Worm (Caenorhabditis elegans) whole organism, L1 larva: ENCODE results near the gene clpp-1.

Experiments used
- C16A3.4 ChIP-seq: fragments of 150-350 bp; optimal IDR thresholded peaks from 2 replicates; lab custom pipeline; 2014; ENCODE audit warnings: missing biosample characterization, missing genetic modification characterization
- F16B12.6 ChIP-seq: fragments of 150-350 bp; optimal IDR thresholded peaks from 2 replicates; lab custom pipeline; 2014; ENCODE audit warnings: missing biosample characterization, missing genetic modification characterization
- Y116A8C.19 ChIP-seq: sonication (generic microtip); optimal IDR thresholded peaks from 2 replicates; lab custom pipeline; 2016; ENCODE audit warnings: missing compliant biosample characterization, missing genetic modification characterization, borderline replicate concordance
- aha-1 ChIP-seq: fragments of 150-350 bp; optimal IDR thresholded peaks from 2 replicates; lab custom pipeline; 2014; ENCODE audit warnings: missing biosample characterization, missing genetic modification characterization
- aly-2 ChIP-seq: fragments of 150-350 bp; optimal IDR thresholded peaks from 2 replicates; lab custom pipeline; 2014; ENCODE audit warnings: missing biosample characterization, missing genetic modification characterization
- blmp-1 ChIP-seq: fragments of 150-350 bp; optimal IDR thresholded peaks from 2 replicates; lab custom pipeline; 2014; ENCODE audit warnings: missing biosample characterization, missing genetic modification characterization
- ceh-90 ChIP-seq: sonication (generic microtip); optimal IDR thresholded peaks from 2 replicates; lab custom pipeline; 2016; ENCODE audit warnings: missing genetic modification characterization, missing compliant biosample characterization
- dsc-1 ChIP-seq: sonication (generic microtip); optimal IDR thresholded peaks from 2 replicates; lab custom pipeline; 2016; ENCODE audit warnings: mild to moderate bottlenecking, missing genetic modification characterization, missing compliant biosample characterization
- efl-1 ChIP-seq, 4 experiments: fragments of 150-350 bp; optimal IDR thresholded peaks in 3 of 4; peaks in 1 of 4; 1 replicate in 1 of 4; 2 replicates in 3 of 4; lab custom pipeline; 2014; ENCODE audit warnings: missing biosample characterization in 2 of 4, missing genetic modification characterization in 2 of 4, missing genetic modification reagents in 2 of 4
- egl-13 ChIP-seq: sonication (generic microtip); optimal IDR thresholded peaks from 2 replicates; lab custom pipeline; 2016; ENCODE audit warnings: missing genotype, missing genetic modification reagents, missing genetic modification characterization, missing compliant biosample characterization
- elt-2 ChIP-seq: sonication (generic microtip); optimal IDR thresholded peaks from 2 replicates; lab custom pipeline; 2016; ENCODE audit warnings: missing genetic modification characterization, mild to moderate bottlenecking, inconsistent platforms, missing compliant biosample characterization, missing genetic modification reagents
- elt-3 ChIP-seq, 6 experiments: fragments of 150-350 bp in 1 of 6; sonication (generic microtip); optimal IDR thresholded peaks; 2 replicates each; lab custom pipeline; 2017 to 2018; ENCODE audit warnings: missing biosample characterization in 6 of 6, missing genetic modification characterization in 6 of 6, inconsistent platforms in 1 of 6
- ets-5 ChIP-seq: fragments of 200-800 bp; sonication (Bioruptor generic); IDR thresholded peaks from 2 replicates; pipeline ENCODE4 v1.3.6; 2022; ENCODE audit warnings: missing genetic modification characterization, missing compliant biosample characterization
- fkh-8 ChIP-seq: sonication (generic microtip); optimal IDR thresholded peaks from 2 replicates; lab custom pipeline; 2016; ENCODE audit warnings: mild to moderate bottlenecking, missing genetic modification characterization, missing compliant biosample characterization
- lin-13 ChIP-seq: fragments of 150-350 bp; optimal IDR thresholded peaks from 2 replicates; lab custom pipeline; 2014; ENCODE audit warnings: missing biosample characterization, missing genetic modification reagents, missing genetic modification characterization
- lin-14 ChIP-seq: fragments of 200-800 bp; sonication (Bioruptor generic); optimal IDR thresholded peaks from 2 replicates; lab custom pipeline; 2018; ENCODE audit warnings: mild to moderate bottlenecking, missing genetic modification characterization, moderate library complexity, missing compliant biosample characterization
- lin-15B ChIP-seq: fragments of 150-350 bp; sonication (generic microtip); optimal IDR thresholded peaks from 3 replicates; lab custom pipeline; 2014; ENCODE audit warnings: missing biosample characterization, missing genetic modification characterization
- lin-35 ChIP-seq, 2 experiments: fragments of 150-350 bp; optimal IDR thresholded peaks; 2 replicates each; lab custom pipeline; 2014; ENCODE audit warnings: missing biosample characterization in 2 of 2, missing genetic modification characterization in 2 of 2, missing genetic modification reagents in 2 of 2
- lir-3 ChIP-seq: sonication (generic microtip); optimal IDR thresholded peaks from 2 replicates; lab custom pipeline; 2016; ENCODE audit warnings: mild to moderate bottlenecking, missing genetic modification characterization, moderate library complexity, missing compliant biosample characterization; ENCODE audit not compliant: poor library complexity
- lsy-2 ChIP-seq, 2 experiments: fragments of 150-350 bp; optimal IDR thresholded peaks; 2 replicates each; lab custom pipeline; 2014; ENCODE audit warnings: missing biosample characterization in 2 of 2, missing genetic modification characterization in 2 of 2
- nhr-20 ChIP-seq: sonication (generic microtip); optimal IDR thresholded peaks from 2 replicates; lab custom pipeline; 2016; ENCODE audit warnings: mild to moderate bottlenecking, missing genetic modification characterization, missing compliant biosample characterization
- nhr-237 ChIP-seq: fragments of 150-350 bp; optimal IDR thresholded peaks from 2 replicates; lab custom pipeline; 2014; ENCODE audit warnings: missing biosample characterization, missing genetic modification characterization
- nhr-71 ChIP-seq: sonication (generic microtip); optimal IDR thresholded peaks from 2 replicates; lab custom pipeline; 2016; ENCODE audit warnings: mild to moderate bottlenecking, missing genetic modification characterization, moderate library complexity, missing compliant biosample characterization
- nhr-76 ChIP-seq: sonication (generic microtip); optimal IDR thresholded peaks from 2 replicates; lab custom pipeline; 2017; ENCODE audit warnings: missing biosample characterization, missing genetic modification characterization
- nhr-85 ChIP-seq: sonication (generic microtip); peaks from one replicate; lab custom pipeline; 2016; ENCODE audit warnings: missing genetic modification characterization, inconsistent platforms, missing compliant biosample characterization
- pag-3 ChIP-seq: sonication (generic microtip); optimal IDR thresholded peaks from 2 replicates; lab custom pipeline; 2017; ENCODE audit warnings: missing genetic modification characterization, mild to moderate bottlenecking, missing compliant biosample characterization, antibody characterized with exemption, borderline replicate concordance; ENCODE audit not compliant: insufficient read depth
- rnt-1 ChIP-seq: sonication (generic microtip); optimal IDR thresholded peaks from 2 replicates; lab custom pipeline; 2016; ENCODE audit warnings: mild to moderate bottlenecking, missing genetic modification characterization, moderate library complexity, missing compliant biosample characterization
- snpc-4 ChIP-seq: fragments of 150-350 bp; optimal IDR thresholded peaks from 2 replicates; lab custom pipeline; 2014; ENCODE audit warnings: missing biosample characterization, missing genetic modification characterization
- snu-23 ChIP-seq: sonication (generic microtip); optimal IDR thresholded peaks from 2 replicates; lab custom pipeline; 2016; ENCODE audit warnings: missing genetic modification characterization, missing compliant biosample characterization
- unc-130 ChIP-seq: fragments of 150-350 bp; optimal IDR thresholded peaks from 2 replicates; lab custom pipeline; 2017; ENCODE audit warnings: missing biosample characterization, missing genetic modification characterization, inconsistent platforms
- unc-98 ChIP-seq: fragments of 200-800 bp; sonication (Bioruptor generic); IDR thresholded peaks from 2 replicates; pipeline ENCODE4 v1.3.6; 2022; ENCODE audit warnings: missing genetic modification characterization, missing compliant biosample characterization
- xbp-1 ChIP-seq: sonication (generic microtip); optimal IDR thresholded peaks from 2 replicates; lab custom pipeline; 2016; ENCODE audit warnings: missing genetic modification characterization, missing compliant biosample characterization
- zip-4 ChIP-seq: fragments of 200-800 bp; sonication (Bioruptor generic); optimal IDR thresholded peaks from 2 replicates; lab custom pipeline; 2018; ENCODE audit warnings: mild to moderate bottlenecking, missing genetic modification characterization, moderate library complexity, missing compliant biosample characterization
- ztf-11 ChIP-seq, 2 experiments: sonication (generic microtip); optimal IDR thresholded peaks; 2 replicates each; lab custom pipeline; 2016 to 2017; ENCODE audit warnings: missing genetic modification characterization in 2 of 2, missing biosample characterization in 1 of 2, missing compliant biosample characterization in 1 of 2

Gene clpp-1

DNA sequence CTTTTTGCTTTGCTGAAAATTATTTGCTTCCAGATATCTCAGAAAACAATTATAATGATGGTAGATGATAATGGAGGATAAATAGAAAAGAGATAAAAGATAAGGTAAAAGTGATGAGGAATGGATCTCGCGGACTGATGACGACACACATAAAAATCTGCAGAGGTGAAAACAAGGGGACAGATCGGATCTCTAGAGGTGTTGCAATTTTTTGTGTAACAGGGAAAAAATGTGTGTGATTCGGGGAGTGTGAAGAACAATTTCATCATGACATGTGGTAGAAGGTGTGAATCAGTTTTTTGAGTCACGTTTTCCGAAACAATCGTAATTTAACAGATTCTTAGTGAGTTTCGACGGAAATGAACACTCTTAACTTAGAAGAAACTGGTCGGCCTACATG is 13.7 kb downstream of the clpp-1 start:
- TF ChIP-seq nhr-71 (tag; lab: Kevin White, UChicago) (peak; percentile 53), unc-98 (GFP tag; lab: Robert Waterston, UW) (no peak), unc-130 (peak; percentile 45), lin-14 (GFP tag; lab: Kevin White, UChicago) (peak; percentile 67), rnt-1 (tag; lab: Kevin White, UChicago) (peak; percentile 44), snu-23 (peak; percentile 29), lsy-2 (tag; optimal IDR thresholded peaks at IDR 0.05; lab: Kevin White, UChicago) (peak in 1 of 2 experiments; percentile 1), ceh-90 (tag; lab: Kevin White, UChicago) (no peak), aly-2 (tag; lab: Kevin White, UChicago) (no peak), elt-3 (tag; optimal IDR thresholded peaks at IDR 0.05; lab: Kevin White, UChicago) (peak in 1 of 6 experiments; percentile 29), nhr-20 (peak; percentile 2), blmp-1 (tag; lab: Kevin White, UChicago) (peak; percentile 91), zip-4 (GFP tag; lab: Kevin White, UChicago) (no peak)

DNA sequence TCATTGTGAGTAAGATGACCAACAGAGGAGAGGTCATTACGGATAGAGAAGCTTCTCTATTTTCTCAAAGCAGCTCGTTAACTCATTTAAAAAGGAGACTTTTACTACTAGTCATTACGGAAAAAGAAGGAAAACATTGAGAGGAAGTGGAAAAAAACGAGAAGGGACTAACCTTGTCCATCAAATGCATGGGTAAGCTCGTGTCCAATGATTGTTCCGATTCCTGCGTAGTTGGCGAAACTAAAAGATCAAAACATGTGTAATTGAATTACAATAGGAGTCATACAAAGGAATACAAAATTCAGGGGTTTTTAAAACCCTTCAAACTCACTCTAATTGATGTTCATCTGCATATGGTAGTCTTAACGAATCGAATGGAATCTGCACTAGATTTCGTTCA is 17.7 kb downstream of the clpp-1 start:
- TF ChIP-seq nhr-237 (tag; lab: Kevin White, UChicago) (no peak), F16B12.6 (tag; lab: Kevin White, UChicago) (no peak), lin-35 (GFP tag; optimal IDR thresholded peaks at IDR 0.05; lab: Kevin White, UChicago) (no peak), snpc-4 (tag; lab: Kevin White, UChicago) (no peak), ets-5 (GFP tag; lab: Robert Waterston, UW) (no peak), xbp-1 (no peak), nhr-20 (no peak), lin-15B (tag; lab: Kevin White, UChicago) (no peak), C16A3.4 (tag; lab: Kevin White, UChicago) (no peak), unc-98 (GFP tag; lab: Robert Waterston, UW) (no peak), lir-3 (tag; lab: Kevin White, UChicago) (no peak), ceh-90 (tag; lab: Kevin White, UChicago) (no peak), aha-1 (tag; lab: Kevin White, UChicago) (no peak), nhr-76 (tag; lab: Kevin White, UChicago) (no peak), nhr-85 (tag; lab: Kevin White, UChicago) (no peak), elt-2 (tag; lab: Kevin White, UChicago) (no peak)
- TF ChIP-seq, all 84 proteins: peak for 0

DNA sequence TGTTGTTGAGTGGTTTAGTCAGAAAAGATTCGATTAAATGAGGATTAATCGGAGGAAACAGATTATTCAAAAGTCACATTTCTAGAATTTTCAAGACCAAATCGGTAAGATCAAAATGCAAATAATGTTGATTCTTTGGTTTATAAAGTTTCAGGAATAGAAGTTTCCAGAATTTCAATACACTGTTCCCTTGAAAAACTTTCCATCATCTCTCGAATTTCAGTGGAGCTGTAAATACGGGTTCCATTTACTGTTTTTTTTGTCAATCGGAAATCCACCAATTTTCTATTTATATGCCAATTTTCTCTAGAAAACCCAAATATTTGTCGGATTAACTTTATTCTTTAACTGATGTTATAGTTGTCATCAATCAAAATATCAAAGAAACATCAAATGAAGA is 19.5 kb downstream of the clpp-1 start:
- TF ChIP-seq fkh-8 (peak; percentile 33), dsc-1 (peak; percentile 56), nhr-237 (tag; lab: Kevin White, UChicago) (no peak)

DNA sequence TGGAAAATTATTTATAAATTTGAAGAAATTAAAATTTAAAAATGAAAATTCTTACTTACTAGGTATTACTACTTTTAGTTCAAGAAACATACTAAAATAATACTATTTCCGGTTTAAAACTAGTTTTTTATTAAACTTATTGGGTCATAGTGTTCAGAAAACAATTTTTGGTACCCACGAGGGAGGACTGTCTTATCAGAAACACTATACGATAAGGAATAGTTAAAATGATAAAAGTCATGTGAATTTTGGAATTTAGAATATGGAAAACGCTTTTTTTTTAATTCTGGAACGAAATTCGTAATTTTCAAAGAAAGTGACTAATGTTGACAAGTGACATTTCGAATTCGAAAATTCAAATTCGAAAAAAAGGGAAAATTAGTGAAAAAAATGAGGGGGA is 21.0 kb downstream of the clpp-1 start:
- TF ChIP-seq efl-1 (optimal IDR thresholded peaks at IDR 0.05; lab: Kevin White, UChicago): no peak
- peak in 1 of 2 experiments; percentile 58 for TF ChIP-seq efl-1 (GFP tag; optimal IDR thresholded peaks at IDR 0.05 in 1 of 2; lab: Kevin White, UChicago)
- no peak for TF ChIP-seq egl-13 (tag; lab: Kevin White, UChicago)
- TF ChIP-seq unc-98 (GFP tag; lab: Robert Waterston, UW): no peak
- TF ChIP-seq lin-13: no peak
- peak in 1 of 2 experiments; percentile 12 for TF ChIP-seq lin-35 (GFP tag; optimal IDR thresholded peaks at IDR 0.05; lab: Kevin White, UChicago)
- TF ChIP-seq nhr-71 (tag; lab: Kevin White, UChicago): no peak
- no peak for TF ChIP-seq F16B12.6 (tag; lab: Kevin White, UChicago)
- TF ChIP-seq elt-2 (tag; lab: Kevin White, UChicago): peak; percentile 72
- no peak for TF ChIP-seq ztf-11 (tag; optimal IDR thresholded peaks at IDR 0.05; lab: Kevin White, UChicago)
- no peak for TF ChIP-seq Y116A8C.19
- TF ChIP-seq lin-14 (GFP tag; lab: Kevin White, UChicago): no peak
- TF ChIP-seq xbp-1: no peak

DNA sequence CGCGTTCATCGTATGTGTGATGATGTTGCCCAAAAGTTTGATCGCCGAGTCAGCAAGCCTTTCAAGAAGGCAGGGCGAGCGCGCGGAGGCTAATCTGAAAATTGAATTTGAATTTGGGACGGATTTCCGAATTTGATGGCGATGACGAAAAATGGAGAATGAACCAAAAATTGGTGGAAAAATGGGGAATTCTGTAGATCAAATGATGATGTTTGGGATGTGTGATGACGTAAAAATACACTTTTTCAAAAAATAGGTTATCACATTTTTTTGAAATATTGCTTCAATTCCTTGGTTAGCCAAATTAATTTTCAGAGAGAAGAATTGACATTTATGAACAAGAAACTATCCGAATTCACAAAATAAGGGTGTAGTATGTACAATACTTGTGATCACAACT is 23.1 kb downstream of the clpp-1 start, which contains the start of gene ZK971.1:
ZK971.1 (minus strand) TSS at position 101 of the 400 bp plus-strand sequence.
- no peak for TF ChIP-seq pag-3 (tag; lab: Kevin White, UChicago)
